Fruit fly (Drosophila melanogaster) whole organism, embryonic: ENCODE data around the gene RpL6.

Experiments
- Adf1 ChIP-seq: fragments of 200-800 bp; sonication (Bioruptor generic); IDR thresholded peaks from 2 replicates; pipeline ENCODE4 v1.3.6; 2022; ENCODE audit warnings: missing biosample characterization, missing genetic modification characterization
- Atf6 ChIP-seq: fragments of 200-800 bp; sonication (Bioruptor generic); IDR thresholded peaks from 2 replicates; pipeline ENCODE4 v1.3.6; 2022; ENCODE audit warnings: missing biosample characterization, missing genetic modification characterization
- CG10147 ChIP-seq: fragments of 200-800 bp; sonication (Bioruptor generic); optimal IDR thresholded peaks from 2 replicates; lab custom pipeline; 2019; ENCODE audit warnings: missing biosample characterization, mild to moderate bottlenecking, missing genetic modification characterization, moderate library complexity
- CG1024 ChIP-seq: fragments of 200-800 bp; sonication (Bioruptor generic); IDR thresholded peaks from 2 replicates; pipeline ENCODE4 v1.3.6; 2022; ENCODE audit warnings: missing biosample characterization, missing genetic modification characterization
- CG11456 ChIP-seq: fragments of 200-800 bp; sonication (Bioruptor generic); IDR thresholded peaks from 3 replicates; pipeline ENCODE4 v1.3.6; 2022; ENCODE audit warnings: missing biosample characterization, missing genetic modification characterization
- CG12155 ChIP-seq: fragments of 200-800 bp; sonication (Bioruptor generic); optimal IDR thresholded peaks from 3 replicates; lab custom pipeline; 2016; ENCODE audit warnings: missing biosample characterization, missing genetic modification characterization
- CG12744 ChIP-seq: fragments of 200-800 bp; sonication (Bioruptor generic); optimal IDR thresholded peaks from 2 replicates; lab custom pipeline; 2016; ENCODE audit warnings: missing biosample characterization, missing genetic modification characterization
- CG12769 ChIP-seq: fragments of 200-800 bp; sonication (Bioruptor generic); optimal IDR thresholded peaks from 2 replicates; lab custom pipeline; 2019; ENCODE audit warnings: missing biosample characterization, mild to moderate bottlenecking, missing genetic modification characterization, moderate library complexity
- CG12942 ChIP-seq: fragments of 200-800 bp; sonication (Bioruptor generic); optimal IDR thresholded peaks from 3 replicates; lab custom pipeline; 2016; ENCODE audit warnings: missing biosample characterization, missing genetic modification characterization
- CG13775 ChIP-seq: fragments of 200-800 bp; sonication (Bioruptor generic); optimal IDR thresholded peaks from 3 replicates; lab custom pipeline; 2017; ENCODE audit warnings: missing biosample characterization, mild to moderate bottlenecking, missing genetic modification characterization
- CG15479 ChIP-seq: fragments of 200-800 bp; sonication (Bioruptor generic); optimal IDR thresholded peaks from 3 replicates; lab custom pipeline; 2019; ENCODE audit warnings: missing biosample characterization, mild to moderate bottlenecking, missing genetic modification characterization, moderate library complexity
- CG17359 ChIP-seq: fragments of 200-800 bp; sonication (Bioruptor generic); optimal IDR thresholded peaks from 3 replicates; lab custom pipeline; 2018; ENCODE audit warnings: missing biosample characterization, mild to moderate bottlenecking, missing genetic modification characterization, moderate library complexity
- CG17802 ChIP-seq: fragments of 200-800 bp; sonication (Bioruptor generic); optimal IDR thresholded peaks from 2 replicates; lab custom pipeline; 2018; ENCODE audit warnings: missing biosample characterization, mild to moderate bottlenecking, missing genetic modification characterization, moderate library complexity
- CG2875 ChIP-seq: fragments of 200-800 bp; sonication (Bioruptor generic); optimal IDR thresholded peaks from 2 replicates; lab custom pipeline; 2017; ENCODE audit warnings: missing biosample characterization, mild to moderate bottlenecking, missing genetic modification characterization, missing genetic modification reagents
- CG30431 ChIP-seq: fragments of 200-800 bp; sonication (Bioruptor generic); optimal IDR thresholded peaks from 2 replicates; lab custom pipeline; 2017; ENCODE audit warnings: missing biosample characterization, missing genetic modification characterization
- CG31224 ChIP-seq: fragments of 200-800 bp; sonication (Bioruptor generic); IDR thresholded peaks from 2 replicates; pipeline ENCODE4 v1.3.6; 2022; ENCODE audit warnings: missing biosample characterization, missing genetic modification characterization
- CG34376 ChIP-seq: fragments of 200-800 bp; sonication (Bioruptor generic); optimal IDR thresholded peaks from 2 replicates; lab custom pipeline; 2018; ENCODE audit warnings: missing biosample characterization, mild to moderate bottlenecking, missing genetic modification characterization
- CG4360 ChIP-seq: fragments of 200-800 bp; sonication (Bioruptor generic); IDR thresholded peaks from 2 replicates; pipeline ENCODE4 v1.3.6; 2022; ENCODE audit warnings: missing biosample characterization, missing genetic modification characterization
- CG5953 ChIP-seq: fragments of 200-800 bp; sonication (Bioruptor generic); IDR thresholded peaks from 2 replicates; pipeline ENCODE4 v1.3.6; 2022; ENCODE audit warnings: missing biosample characterization, missing genetic modification characterization
- CG6683 ChIP-seq: fragments of 200-800 bp; sonication (Bioruptor generic); optimal IDR thresholded peaks from 2 replicates; lab custom pipeline; 2017; ENCODE audit warnings: missing biosample characterization, mild to moderate bottlenecking, missing genetic modification characterization, missing genetic modification reagents
- CG6791 ChIP-seq: fragments of 200-800 bp; sonication (Bioruptor generic); IDR thresholded peaks from 3 replicates; pipeline ENCODE4 v1.3.6; 2022; ENCODE audit warnings: missing biosample characterization, missing genetic modification characterization; ENCODE audit not compliant: partially characterized antibody
- CG7271 ChIP-seq: fragments of 200-800 bp; sonication (Bioruptor generic); optimal IDR thresholded peaks from 2 replicates; lab custom pipeline; 2018; ENCODE audit warnings: missing biosample characterization, mild to moderate bottlenecking, missing genetic modification characterization, moderate library complexity
- CG7928 ChIP-seq: fragments of 200-800 bp; sonication (Bioruptor generic); optimal IDR thresholded peaks from 2 replicates; lab custom pipeline; 2017; ENCODE audit warnings: missing biosample characterization, mild to moderate bottlenecking, missing genetic modification characterization
- CG8765 ChIP-seq: fragments of 200-800 bp; sonication (Bioruptor generic); IDR thresholded peaks from 2 replicates; pipeline ENCODE4 v1.3.6; 2022; ENCODE audit warnings: missing biosample characterization, missing genetic modification characterization
- CG9727 ChIP-seq: fragments of 200-800 bp; sonication (Bioruptor generic); optimal IDR thresholded peaks from 3 replicates; lab custom pipeline; 2017; ENCODE audit warnings: missing biosample characterization, mild to moderate bottlenecking, missing genetic modification characterization
- D19B ChIP-seq: fragments of 200-800 bp; sonication (Bioruptor generic); optimal IDR thresholded peaks from 2 replicates; lab custom pipeline; 2017; ENCODE audit warnings: missing biosample characterization, mild to moderate bottlenecking, missing genetic modification characterization
- Drgx ChIP-seq: fragments of 200-800 bp; sonication (Bioruptor generic); IDR thresholded peaks from 2 replicates; pipeline ENCODE4 v1.3.6; 2022; ENCODE audit warnings: missing biosample characterization, missing genetic modification characterization
- GATAe ChIP-seq: fragments of 200-800 bp; sonication (Bioruptor generic); conservative IDR thresholded peaks from 2 replicates; pipeline ENCODE4 v1.3.6; 2022; ENCODE audit warnings: missing biosample characterization, missing genetic modification characterization
- Hr3 ChIP-seq: fragments of 200-800 bp; sonication (Bioruptor generic); optimal IDR thresholded peaks from 3 replicates; lab custom pipeline; 2016; ENCODE audit warnings: missing biosample characterization, missing genetic modification characterization
- Lim3 ChIP-seq: fragments of 200-800 bp; sonication (Bioruptor generic); IDR thresholded peaks from 2 replicates; pipeline ENCODE4 v1.3.6; 2022; ENCODE audit warnings: missing biosample characterization, missing genetic modification characterization
- Mad ChIP-seq: fragments of 200-800 bp; sonication (Bioruptor generic); optimal IDR thresholded peaks from 2 replicates; lab custom pipeline; 2016; ENCODE audit warnings: missing biosample characterization, missing genetic modification characterization
- Nf-YA ChIP-seq: fragments of 200-800 bp; sonication (Bioruptor generic); IDR thresholded peaks from 2 replicates; pipeline ENCODE4 v1.3.6; 2022; ENCODE audit warnings: missing biosample characterization, missing genetic modification characterization
- Nf-YB ChIP-seq: fragments of 200-800 bp; sonication (Bioruptor generic); optimal IDR thresholded peaks from 3 replicates; lab custom pipeline; 2019; ENCODE audit warnings: missing biosample characterization, mild to moderate bottlenecking, missing genetic modification characterization, moderate library complexity
- Optix ChIP-seq: fragments of 200-800 bp; sonication (Bioruptor generic); IDR thresholded peaks from 3 replicates; pipeline ENCODE4 v1.3.6; 2022; ENCODE audit warnings: missing biosample characterization, missing genetic modification characterization
- PHDP ChIP-seq: fragments of 200-800 bp; sonication (Bioruptor generic); optimal IDR thresholded peaks from 3 replicates; lab custom pipeline; 2018; ENCODE audit warnings: missing biosample characterization, mild to moderate bottlenecking, missing genetic modification characterization, moderate library complexity
- Ptx1 ChIP-seq: fragments of 200-800 bp; sonication (Bioruptor generic); IDR thresholded peaks from 2 replicates; pipeline ENCODE4 v1.3.6; 2022; ENCODE audit warnings: missing biosample characterization, missing genetic modification characterization
- Sin3A ChIP-seq: fragments of >200 bp; optimal IDR thresholded peaks from 2 replicates; lab custom pipeline; 2018
- Six4 ChIP-seq: fragments of 200-800 bp; sonication (Bioruptor generic); optimal IDR thresholded peaks from 2 replicates; lab custom pipeline; 2016; ENCODE audit warnings: missing biosample characterization, missing genetic modification characterization
- Vsx1 ChIP-seq: fragments of 200-800 bp; sonication (Bioruptor generic); optimal IDR thresholded peaks from 2 replicates; lab custom pipeline; 2017; ENCODE audit warnings: missing biosample characterization, mild to moderate bottlenecking, missing genetic modification characterization, missing genetic modification reagents
- croc ChIP-seq: fragments of 200-800 bp; sonication (Bioruptor generic); conservative IDR thresholded peaks from 3 replicates; pipeline ENCODE4 v1.3.6; 2022; ENCODE audit warnings: missing biosample characterization, missing genetic modification characterization
- fd64A ChIP-seq: fragments of 200-800 bp; sonication (Bioruptor generic); optimal IDR thresholded peaks from 3 replicates; lab custom pipeline; 2018; ENCODE audit warnings: missing biosample characterization, mild to moderate bottlenecking, missing genetic modification characterization
- lbe ChIP-seq: fragments of 200-800 bp; sonication (Bioruptor generic); optimal IDR thresholded peaks from 2 replicates; lab custom pipeline; 2016; ENCODE audit warnings: missing biosample characterization, mild to moderate bottlenecking, missing genetic modification characterization
- nerfin-1 ChIP-seq: fragments of 200-800 bp; sonication (Bioruptor generic); optimal IDR thresholded peaks from 3 replicates; lab custom pipeline; 2019; ENCODE audit warnings: missing biosample characterization, mild to moderate bottlenecking, missing genetic modification characterization, moderate library complexity
- otp ChIP-seq: fragments of 200-800 bp; sonication (Bioruptor generic); IDR thresholded peaks from 3 replicates; pipeline ENCODE4, ENCODE4 v1.3.6; 2022; ENCODE audit warnings: missing biosample characterization, missing genetic modification characterization
- schlank ChIP-seq: fragments of 200-800 bp; sonication (Bioruptor generic); optimal IDR thresholded peaks from 2 replicates; lab custom pipeline; 2018; ENCODE audit warnings: missing biosample characterization, mild to moderate bottlenecking, missing genetic modification characterization
- sens-2 ChIP-seq: fragments of 200-800 bp; sonication (Bioruptor generic); IDR thresholded peaks from 2 replicates; pipeline ENCODE4 v1.3.6; 2022; ENCODE audit warnings: missing biosample characterization, missing genetic modification characterization
- sna ChIP-seq: fragments of 200-800 bp; sonication (Bioruptor generic); IDR thresholded peaks from 2 replicates; pipeline ENCODE4 v1.3.6; 2022; ENCODE audit warnings: missing biosample characterization, missing genetic modification characterization; ENCODE audit not compliant: partially characterized antibody
- sqz ChIP-seq: fragments of 200-800 bp; sonication (Bioruptor generic); optimal IDR thresholded peaks from 3 replicates; lab custom pipeline; 2018; ENCODE audit warnings: missing biosample characterization, mild to moderate bottlenecking, missing genetic modification characterization
- toy ChIP-seq: fragments of 200-800 bp; sonication (Bioruptor generic); IDR thresholded peaks from 2 replicates; pipeline ENCODE4 v1.3.6; 2022; ENCODE audit warnings: missing biosample characterization, missing genetic modification characterization
- twi ChIP-seq: fragments of 200-800 bp; optimal IDR thresholded peaks from 2 replicates; lab custom pipeline; 2019; ENCODE audit warnings: missing biosample characterization, mild to moderate bottlenecking, missing genetic modification characterization, moderate library complexity
- tx ChIP-seq: fragments of 200-800 bp; sonication (Bioruptor generic); optimal IDR thresholded peaks from 2 replicates; lab custom pipeline; 2016; ENCODE audit warnings: missing biosample characterization, missing genetic modification characterization
- vvl ChIP-seq: fragments of 200-800 bp; sonication (Bioruptor generic); IDR thresholded peaks from 2 replicates; pipeline ENCODE4 v1.3.6; 2022; ENCODE audit warnings: missing biosample characterization, missing genetic modification characterization

The RpL6 gene

DNA sequence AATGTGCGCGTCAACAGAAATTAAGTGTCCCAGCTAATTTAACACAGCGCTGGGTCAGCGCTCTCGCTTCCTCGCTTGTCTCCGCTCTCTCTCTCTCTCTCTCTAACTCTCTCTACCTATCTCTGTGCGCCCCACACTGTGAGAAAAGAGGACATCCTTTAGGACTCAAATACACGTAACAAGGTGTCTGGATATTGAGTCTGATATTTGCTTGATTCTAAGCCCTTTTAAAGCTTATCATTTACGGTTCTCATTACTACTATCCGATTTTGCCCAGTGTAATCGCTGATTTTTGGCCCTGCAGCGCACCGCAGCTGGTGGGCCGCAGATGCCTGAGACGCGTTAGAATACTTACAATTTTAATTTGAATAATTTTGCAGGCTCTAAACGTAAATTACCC, 40.5 kb upstream of the RpL6 start (continued):
- TF ChIP-seq CG11456 (GFP tag; lab: Robert Waterston, UW), result peak; percentile 59; the same call in 2 of the 3 replicates
- no peak for TF ChIP-seq CG12942 (GFP tag; lab: Kevin White, UChicago)
- TF ChIP-seq CG31224 (GFP tag; lab: Robert Waterston, UW), result no peak
- TF ChIP-seq lbe (GFP tag; lab: Kevin White, UChicago), result no peak
- TF ChIP-seq Nf-YA (GFP tag; lab: Robert Waterston, UW), result no peak
- TF ChIP-seq CG30431 (GFP tag; lab: Kevin White, UChicago), result no peak
- no peak for TF ChIP-seq toy (GFP tag; lab: Robert Waterston, UW)
- TF ChIP-seq Atf6, result peak; percentile 36; the same call in 1 of the 2 replicates
- TF ChIP-seq PHDP (tag; lab: Kevin White, UChicago), result peak; percentile 6
- TF ChIP-seq CG5953, result no peak
- TF ChIP-seq Hr3 (GFP tag; lab: Kevin White, UChicago), result no peak
- no peak for TF ChIP-seq Lim3
- TF ChIP-seq croc, result no peak
- no peak for TF ChIP-seq CG6791
- TF ChIP-seq CG17359 (tag; lab: Kevin White, UChicago), result peak; percentile 31
- TF ChIP-seq CG15479, result no peak
- TF ChIP-seq twi (tag; lab: Kevin White, UChicago), result no peak
- TF ChIP-seq Vsx1 (GFP tag; lab: Kevin White, UChicago), result no peak
- peak; percentile 14 for TF ChIP-seq CG13775
- no peak for TF ChIP-seq fd64A (GFP tag; lab: Kevin White, UChicago)
- no peak for TF ChIP-seq Six4 (GFP tag; lab: Kevin White, UChicago)
- TF ChIP-seq CG7271 (tag; lab: Kevin White, UChicago), result no peak
- peak; percentile 32; the same call in 1 of the 2 replicates for TF ChIP-seq vvl (GFP tag; lab: Robert Waterston, UW)
- peak; percentile 9 for TF ChIP-seq CG12155
- no peak for TF ChIP-seq sqz (GFP tag; lab: Kevin White, UChicago)
- no peak for TF ChIP-seq Sin3A
- TF ChIP-seq CG1024 (GFP tag; lab: Robert Waterston, UW), result no peak
- no peak for TF ChIP-seq CG7928 (GFP tag; lab: Kevin White, UChicago)
- peak; percentile 68 for TF ChIP-seq CG12769 (tag; lab: Kevin White, UChicago)
- no peak for TF ChIP-seq GATAe (GFP tag; lab: Robert Waterston, UW)
- no peak for TF ChIP-seq Mad (GFP tag; lab: Kevin White, UChicago)
- no peak for TF ChIP-seq CG10147 (GFP tag; lab: Kevin White, UChicago)
- no peak for TF ChIP-seq CG17802 (tag; lab: Kevin White, UChicago)
- TF ChIP-seq Nf-YB (GFP tag; lab: Kevin White, UChicago), result no peak
- no peak for TF ChIP-seq Optix (GFP tag; lab: Robert Waterston, UW)
- no peak for TF ChIP-seq CG4360 (GFP tag; lab: Robert Waterston, UW)
- TF ChIP-seq CG2875 (GFP tag; lab: Kevin White, UChicago), result no peak
- no peak for TF ChIP-seq CG34376 (GFP tag; lab: Kevin White, UChicago)
- no peak for TF ChIP-seq schlank (tag; lab: Kevin White, UChicago)
- peak; percentile 34 for TF ChIP-seq CG9727 (GFP tag; lab: Kevin White, UChicago)
- TF ChIP-seq tx (GFP tag; lab: Kevin White, UChicago), result peak; percentile 2
- TF ChIP-seq sna, result no peak
- TF ChIP-seq D19B (GFP tag; lab: Kevin White, UChicago), result peak; percentile 8
- no peak for TF ChIP-seq otp (GFP tag; lab: Robert Waterston, UW)
- no peak for TF ChIP-seq CG8765 (GFP tag; lab: Robert Waterston, UW)
- no peak for TF ChIP-seq sens-2
- no peak; the same call in 1 of the 2 replicates for TF ChIP-seq Adf1 (GFP tag; lab: Robert Waterston, UW)
- TF ChIP-seq Drgx (GFP tag; lab: Robert Waterston, UW), result no peak
- TF ChIP-seq CG12744 (GFP tag; lab: Kevin White, UChicago), result no peak
- no peak for TF ChIP-seq nerfin-1 (tag; lab: Kevin White, UChicago)
- TF ChIP-seq Ptx1 (GFP tag; lab: Robert Waterston, UW), result no peak
- no peak for TF ChIP-seq CG6683
